Worm (Caenorhabditis elegans): Measurements from ENCODE around the gene Y54F10AM.8.

Gene Y54F10AM.8

ce11 chrIII:2507938-2508337, at the start of gene Y54F10AM.8:
Gene Y54F10AM.8, minus strand, starts transcription at chrIII:2507972.
- TF ChIP-seq unc-62 (GFP tag; optimal IDR thresholded peaks at IDR 0.05), result no peak

ce11 chrIII:2553579-2553978, 45.8 kb upstream of the Y54F10AM.8 start:
- TF ChIP-seq unc-62 (GFP tag; optimal IDR thresholded peaks at IDR 0.05), result no peak

- no peak for TF ChIP-seq unc-62 (GFP tag; optimal IDR thresholded peaks at IDR 0.05)
These were observed 44.6 kb upstream of the Y54F10AM.8 start for ce11 chrIII:2552382-2552781.

ce11 chrIII:2551981-2552380, 44.2 kb upstream of the Y54F10AM.8 start:
- no peak for TF ChIP-seq unc-62 (GFP tag; optimal IDR thresholded peaks at IDR 0.05)

- no peak for TF ChIP-seq unc-62 (GFP tag; optimal IDR thresholded peaks at IDR 0.05)
These were observed 41.8 kb upstream of the Y54F10AM.8 start, which contains the start of gene feh-1 for ce11 chrIII:2549620-2550019. Gene feh-1, plus strand, starts transcription at chrIII:2549920.

ce11 chrIII:2546298-2546697, 38.5 kb upstream of the Y54F10AM.8 start:
- no peak for TF ChIP-seq unc-62 (GFP tag; optimal IDR thresholded peaks at IDR 0.05)

- no peak for TF ChIP-seq unc-62 (GFP tag; optimal IDR thresholded peaks at IDR 0.05)
These were observed 32.7 kb upstream of the Y54F10AM.8 start for ce11 chrIII:2540520-2540919.

ce11 chrIII:2535122-2535521, 27.4 kb upstream of the Y54F10AM.8 start:
- no peak for TF ChIP-seq unc-62 (GFP tag; optimal IDR thresholded peaks at IDR 0.05)

- TF ChIP-seq unc-62 (GFP tag; optimal IDR thresholded peaks at IDR 0.05), result no peak
These were observed 24.9 kb upstream of the Y54F10AM.8 start for ce11 chrIII:2532716-2533115.

ce11 chrIII:2530313-2530712, 22.5 kb upstream of the Y54F10AM.8 start, which contains the start of gene cone-1:
Gene cone-1, plus strand, starts transcription at chrIII:2530613.
- TF ChIP-seq unc-62 (GFP tag; optimal IDR thresholded peaks at IDR 0.05), result no peak

ce11 chrIII:2528621-2529113, 20.9 kb upstream of the Y54F10AM.8 start, which contains the start of the genes Y54F10AM.15, rbc-2 and ndua-8:
Gene Y54F10AM.15, minus strand, starts transcription at chrIII:2528679.
Gene rbc-2, minus strand, starts transcription at chrIII:2528689.
Gene ndua-8, plus strand, starts transcription at chrIII:2529063.
- TF ChIP-seq unc-62 (GFP tag; optimal IDR thresholded peaks at IDR 0.05), result no peak

- no peak for TF ChIP-seq unc-62 (GFP tag; optimal IDR thresholded peaks at IDR 0.05)
These were observed 7.7 kb upstream of the Y54F10AM.8 start for ce11 chrIII:2515461-2515860.

ce11 chrIII:2508518-2508917, 746 bp upstream of the Y54F10AM.8 start, which contains the start of gene Y54F10AM.6:
Gene Y54F10AM.6, plus strand, starts transcription at chrIII:2508818.
- no peak for TF ChIP-seq unc-62 (GFP tag; optimal IDR thresholded peaks at IDR 0.05)

- TF ChIP-seq unc-62 (GFP tag; optimal IDR thresholded peaks at IDR 0.05), result no peak
These were observed 1.3 kb downstream of the Y54F10AM.8 start for ce11 chrIII:2506463-2506862.

- no peak for TF ChIP-seq unc-62 (GFP tag; optimal IDR thresholded peaks at IDR 0.05)
These were observed 20.6 kb downstream of the Y54F10AM.8 start, which contains the start of gene Y54F10AL.1 for ce11 chrIII:2487046-2487760. Gene Y54F10AL.1, plus strand, starts transcription at chrIII:2487710.

ce11 chrIII:2482754-2483153, 25.0 kb downstream of the Y54F10AM.8 start:
- TF ChIP-seq unc-62 (GFP tag; optimal IDR thresholded peaks at IDR 0.05), result no peak

ce11 chrIII:2482171-2482570, 25.6 kb downstream of the Y54F10AM.8 start:
- TF ChIP-seq unc-62 (GFP tag; optimal IDR thresholded peaks at IDR 0.05), result no peak

All from whole organism, dauer.